Fruit fly (Drosophila melanogaster): Measurements from ENCODE around the gene CG32024.
A peak's percentile ranks its signal among the peaks of the same experiment; 100 is the strongest.

The CG32024 gene

DNA sequence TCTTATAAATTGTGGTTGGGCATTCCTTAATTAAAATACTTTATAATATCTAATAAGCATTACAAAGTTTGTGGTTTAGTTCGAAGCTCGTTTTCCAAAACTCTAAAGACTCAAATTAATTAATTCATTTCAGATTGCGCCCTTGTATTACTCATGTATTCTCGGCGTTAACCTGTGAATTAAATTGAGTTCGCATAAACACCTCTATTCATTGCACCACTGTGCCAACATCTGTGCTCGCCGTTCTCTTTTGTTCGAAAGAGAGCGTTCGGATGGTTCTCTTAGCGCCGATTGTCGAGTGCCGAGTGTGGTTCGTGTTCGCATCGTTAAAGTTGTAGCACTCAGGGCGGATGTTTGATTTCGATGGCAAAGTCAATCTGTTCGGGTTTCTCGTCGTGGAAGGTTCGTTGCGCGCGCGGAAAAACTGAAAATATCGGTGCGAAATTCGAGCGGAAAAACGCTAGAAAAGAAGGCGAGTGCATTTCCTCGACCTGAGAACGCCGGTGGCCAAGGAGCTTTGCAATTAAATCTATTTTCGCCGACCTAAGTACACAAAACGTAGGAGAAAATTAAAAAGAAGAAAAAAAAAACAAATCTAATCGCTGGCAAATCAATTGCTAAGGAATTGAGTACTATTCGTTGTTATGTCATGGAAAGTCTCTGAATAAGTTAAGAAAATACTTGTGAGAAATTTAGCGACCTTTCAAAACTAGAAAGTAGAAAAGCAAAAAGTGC lies 19.9 kb downstream of the CG32024 start, which contains the start of gene dally:
TSS of gene dally (plus strand) at position 373 of the 735 bp plus-strand sequence.
- TF ChIP-seq MBD-R2 (GFP tag; IDR thresholded peaks at IDR 0.05) (no peak), hbn (GFP tag; IDR thresholded peaks at IDR 0.05; ENCODE audit: partially characterized antibody) (peak; percentile 26; the same call in 1 of the 2 replicates), HHEX (GFP tag; optimal IDR thresholded peaks at IDR 0.05) (peak; percentile 42), pb (GFP tag; optimal IDR thresholded peaks at IDR 0.05) (peak; percentile 21), ERR (GFP tag; optimal IDR thresholded peaks at IDR 0.05) (no peak), CG30403 (GFP tag; optimal IDR thresholded peaks at IDR 0.05) (peak; percentile 12), CG34224 (GFP tag; IDR thresholded peaks at IDR 0.05; ENCODE audit: partially characterized antibody) (peak; percentile 61), nom (GFP tag; optimal IDR thresholded peaks at IDR 0.05) (peak; percentile 78), CG32532 (GFP tag; IDR thresholded peaks at IDR 0.05) (peak; percentile 61; the same call in 1 of the 2 replicates), sug (tag; optimal IDR thresholded peaks at IDR 0.05) (peak; percentile 26), CG13287 (GFP tag; IDR thresholded peaks at IDR 0.05; ENCODE audit: partially characterized antibody) (peak; percentile 70), sna (GFP tag; IDR thresholded peaks at IDR 0.05; ENCODE audit: partially characterized antibody) (peak; percentile 22; the same call in 1 of the 2 replicates), Kr (GFP tag; optimal IDR thresholded peaks at IDR 0.05) (no peak), Abd-B (GFP tag; optimal IDR thresholded peaks at IDR 0.05) (no peak), gro (GFP tag; optimal IDR thresholded peaks at IDR 0.05) (peak; percentile 75), HmgZ (tag; optimal IDR thresholded peaks at IDR 0.05) (peak; percentile 31), E2f1 (GFP tag; IDR thresholded peaks at IDR 0.05) (no peak), ato (GFP tag; IDR thresholded peaks at IDR 0.05; ENCODE audit: partially characterized antibody) (0 out of 2 replicates have a peak, but pooled peaks have one; percentile 43), CG15514 (GFP tag; optimal IDR thresholded peaks at IDR 0.05) (peak; percentile 51), CG7372 (GFP tag; IDR thresholded peaks at IDR 0.05) (peak; percentile 67; the same call in 1 of the 2 replicates), bcd (GFP tag; optimal IDR thresholded peaks at IDR 0.05) (no peak), sob (GFP tag; IDR thresholded peaks at IDR 0.05) (peak; percentile 40; the same call in 1 of the 2 replicates), CG17361 (GFP tag; IDR thresholded peaks at IDR 0.05) (no peak), Aef1 (GFP tag; IDR thresholded peaks at IDR 0.05) (no peak), CG17612 (GFP tag; IDR thresholded peaks at IDR 0.05) (no peak), PHDP (tag; optimal IDR thresholded peaks at IDR 0.05) (peak; percentile 20), CG10654 (GFP tag; optimal IDR thresholded peaks at IDR 0.05) (no peak), Spps (tag; optimal IDR thresholded peaks at IDR 0.05) (no peak), org-1 (GFP tag; optimal IDR thresholded peaks at IDR 0.05) (no peak), zen2 (GFP tag; IDR thresholded peaks at IDR 0.05; ENCODE audit: partially characterized antibody) (peak; percentile 62; the same call in 1 of the 3 replicates), C15 (GFP tag; IDR thresholded peaks at IDR 0.05) (no peak), Optix (GFP tag; IDR thresholded peaks at IDR 0.05) (no peak), CG14860 (GFP tag; IDR thresholded peaks at IDR 0.05; ENCODE audit: partially characterized antibody) (0 out of 3 replicates have a peak, but pooled peaks have one; percentile 30), Drgx (GFP tag; IDR thresholded peaks at IDR 0.05) (peak; percentile 63), CG3163 (GFP tag; optimal IDR thresholded peaks at IDR 0.05) (peak; percentile 99), CG7987 (GFP tag; optimal IDR thresholded peaks at IDR 0.05) (peak; percentile 64), esg (GFP tag; conservative IDR thresholded peaks at IDR 0.05) (no peak), ems (GFP tag; optimal IDR thresholded peaks at IDR 0.05) (no peak), en (GFP tag; optimal IDR thresholded peaks at IDR 0.05) (no peak), NFAT (GFP tag; IDR thresholded peaks at IDR 0.05) (0 out of 2 replicates have a peak, but pooled peaks have one; percentile 24), CG3407 (GFP tag; optimal IDR thresholded peaks at IDR 0.05) (peak; percentile 2), Dp (GFP tag; optimal IDR thresholded peaks at IDR 0.05) (no peak), vfl (GFP tag; optimal IDR thresholded peaks at IDR 0.05) (no peak), CG9215 (GFP tag; IDR thresholded peaks at IDR 0.05) (no peak), NC2β (GFP tag; optimal IDR thresholded peaks at IDR 0.05) (no peak), prd (optimal IDR thresholded peaks at IDR 0.05) (no peak), prd (GFP tag; IDR thresholded peaks at IDR 0.05) (no peak), Atf3 (GFP tag; optimal IDR thresholded peaks at IDR 0.05) (no peak), tup (GFP tag; optimal IDR thresholded peaks at IDR 0.05) (no peak)

All from whole organism, embryonic.